Worm (Caenorhabditis elegans): ENCODE results near the gene T05A1.5.

- TF ChIP-seq flt-1 (GFP tag; IDR thresholded peaks at IDR 0.05), result no peak
- no peak for TF ChIP-seq tab-1 (GFP tag; IDR thresholded peaks at IDR 0.05)
- TF ChIP-seq T22C8.4 (GFP tag; IDR thresholded peaks at IDR 0.05), result no peak
- TF ChIP-seq med-1 (GFP tag; optimal IDR thresholded peaks at IDR 0.05; ENCODE audit: insufficient read depth), result no peak
- TF ChIP-seq cog-1 (tag; optimal IDR thresholded peaks at IDR 0.05), result no peak
- no peak for TF ChIP-seq ref-1 (GFP tag; conservative IDR thresholded peaks at IDR 0.05)
Measured at ce11 chrIV:9520629-9521028, 25.5 kb upstream of the T05A1.5 start.
